Worm (Caenorhabditis elegans) whole organism, midembryonic: ENCODE data around the gene nhr-247.

Source experiments
- T22C8.4 ChIP-seq: fragments of 200-800 bp; sonication (Bioruptor generic); IDR thresholded peaks from 2 replicates; pipeline ENCODE4 v1.3.6; 2022; ENCODE audit warnings: missing genetic modification characterization, missing compliant biosample characterization
- flt-1 ChIP-seq: fragments of 200-800 bp; sonication (Bioruptor generic); IDR thresholded peaks from 2 replicates; pipeline ENCODE4 v1.3.6; 2022; ENCODE audit warnings: missing genetic modification characterization, missing compliant biosample characterization
- klf-2 ChIP-seq: fragments of 200-800 bp; sonication (Bioruptor generic); conservative IDR thresholded peaks from 2 replicates; pipeline ENCODE4 v1.3.6; 2022; ENCODE audit warnings: missing genetic modification reagents, missing genetic modification characterization, missing compliant biosample characterization
- med-1 ChIP-seq: sonication (generic microtip); optimal IDR thresholded peaks from 2 replicates; lab custom pipeline; 2017; ENCODE audit warnings: missing genetic modification characterization, mild to moderate bottlenecking, missing compliant biosample characterization, antibody characterized with exemption, missing genetic modification reagents; ENCODE audit not compliant: insufficient read depth
- ref-1 ChIP-seq: fragments of 200-800 bp; sonication (Bioruptor generic); conservative IDR thresholded peaks from 2 replicates; pipeline ENCODE4 v1.3.6; 2022; ENCODE audit warnings: missing genetic modification reagents, missing genetic modification characterization, missing compliant biosample characterization
- ztf-23 ChIP-seq: fragments of 200-800 bp; sonication (Bioruptor generic); IDR thresholded peaks from 2 replicates; pipeline ENCODE4 v1.3.6; 2022; ENCODE audit warnings: missing genetic modification reagents, missing genetic modification characterization, missing compliant biosample characterization
- ztf-29 ChIP-seq: fragments of 200-800 bp; sonication (Bioruptor generic); IDR thresholded peaks from 2 replicates; pipeline ENCODE4 v1.3.6; 2022; ENCODE audit warnings: missing genetic modification reagents, missing genetic modification characterization, missing compliant biosample characterization

ce11 chrV:15341404-15341803, 18.6 kb downstream of the nhr-247 start, which contains the start of gene clec-229:
- TF ChIP-seq flt-1 (GFP tag; lab: Robert Waterston, UW) (no peak), ztf-29 (GFP tag; lab: Robert Waterston, UW) (no peak), med-1 (no peak), ref-1 (GFP tag; lab: Robert Waterston, UW) (no peak), ztf-23 (GFP tag; lab: Robert Waterston, UW) (no peak), klf-2 (no peak), T22C8.4 (GFP tag; lab: Robert Waterston, UW) (no peak)
